Fruit fly (Drosophila melanogaster) whole organism, prepupa: ENCODE results near the gene Cyp12c1.

Source experiments
- Blimp-1 ChIP-seq: fragments of 200-800 bp; sonication (Bioruptor generic); optimal IDR thresholded peaks from 3 replicates; lab custom pipeline; 2017; ENCODE audit warnings: missing biosample characterization, missing genetic modification characterization, mild to moderate bottlenecking, moderate library complexity, missing genetic modification reagents
- CG10669 ChIP-seq: fragments of 200-800 bp; sonication (Bioruptor generic); optimal IDR thresholded peaks from 3 replicates; lab custom pipeline; 2018; ENCODE audit warnings: missing biosample characterization, mild to moderate bottlenecking, missing genetic modification characterization, moderate library complexity
- CG6808 ChIP-seq: fragments of 200-800 bp; sonication (Bioruptor generic); optimal IDR thresholded peaks from 3 replicates; lab custom pipeline; 2017; ENCODE audit warnings: missing biosample characterization, missing genetic modification characterization, mild to moderate bottlenecking, moderate library complexity, missing genetic modification reagents
- CG8632 ChIP-seq: fragments of 200-800 bp; sonication (Bioruptor generic); optimal IDR thresholded peaks from 3 replicates; lab custom pipeline; 2016; ENCODE audit warnings: missing biosample characterization, missing genetic modification characterization
- Eip93F ChIP-seq: fragments of 200-800 bp; sonication (Bioruptor generic); optimal IDR thresholded peaks from 2 replicates; lab custom pipeline; 2016; ENCODE audit warnings: missing biosample characterization, mild to moderate bottlenecking, missing genetic modification characterization
- Hr39 ChIP-seq: fragments of 200-800 bp; sonication (Bioruptor generic); optimal IDR thresholded peaks from 2 replicates; lab custom pipeline; 2016; ENCODE audit warnings: missing biosample characterization, missing genetic modification characterization
- achi ChIP-seq: fragments of 200-800 bp; sonication (Bioruptor generic); optimal IDR thresholded peaks from 3 replicates; lab custom pipeline; 2016; ENCODE audit warnings: missing biosample characterization, missing genetic modification characterization
- fd85E ChIP-seq: fragments of 200-800 bp; sonication (Bioruptor generic); optimal IDR thresholded peaks from 3 replicates; lab custom pipeline; 2016; ENCODE audit warnings: missing biosample characterization, missing genetic modification characterization
- svp ChIP-seq: fragments of 200-800 bp; sonication (Bioruptor generic); peaks from one replicate; lab custom pipeline; 2016; ENCODE audit warnings: missing biosample characterization, missing genetic modification characterization

DNA sequence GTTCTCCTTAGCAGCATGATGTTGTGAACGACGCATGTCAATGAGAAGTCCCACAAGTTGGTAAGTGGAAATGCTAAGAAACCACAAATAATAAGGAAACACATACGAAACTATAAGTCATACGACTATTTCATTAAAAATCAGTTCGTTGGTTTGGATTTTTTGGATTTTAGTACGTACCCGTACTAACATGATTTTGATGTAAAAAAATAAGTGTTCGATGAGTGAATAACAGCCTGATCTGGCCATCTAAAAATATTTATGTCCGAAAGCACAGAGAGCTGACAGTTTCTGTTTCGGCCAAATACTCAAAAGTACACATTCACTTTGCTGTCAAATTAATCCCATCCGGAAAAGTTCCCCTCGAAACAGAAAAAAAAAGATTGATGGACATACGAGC is 7.8 kb upstream of the Cyp12c1 start, which contains the start of gene CG6893:
- TF ChIP-seq fd85E (GFP tag; lab: Kevin White, UChicago) (no peak), CG6808 (no peak), svp (GFP tag; lab: Kevin White, UChicago) (no peak), achi (no peak), Eip93F (GFP tag; lab: Kevin White, UChicago) (no peak), Blimp-1 (no peak), CG10669 (GFP tag; lab: Kevin White, UChicago) (no peak), CG8632 (GFP tag; lab: Kevin White, UChicago) (no peak), Hr39 (GFP tag; lab: Kevin White, UChicago) (no peak)
